Fruit fly (Drosophila melanogaster) whole organism, embryonic: Measurements from ENCODE around the gene trk.

Experiments
- Atf3 ChIP-seq: fragments of 200-800 bp; sonication (Bioruptor generic); optimal IDR thresholded peaks from 3 replicates; lab custom pipeline; 2016; ENCODE audit warnings: missing biosample characterization, missing genetic modification characterization
- B-H1 ChIP-seq: fragments of 200-800 bp; sonication (Bioruptor generic); IDR thresholded peaks from 3 replicates; pipeline ENCODE4 v1.3.6; 2022; ENCODE audit warnings: missing biosample characterization, missing genetic modification characterization
- CG10267 ChIP-seq: fragments of 200-800 bp; sonication (Bioruptor generic); optimal IDR thresholded peaks from 2 replicates; lab custom pipeline; 2018; ENCODE audit warnings: missing biosample characterization, mild to moderate bottlenecking, missing genetic modification characterization, moderate library complexity
- CG11247 ChIP-seq: fragments of 200-800 bp; sonication (Bioruptor generic); IDR thresholded peaks from 2 replicates; pipeline ENCODE4 v1.3.6; 2022; ENCODE audit warnings: missing biosample characterization, missing genetic modification characterization
- CG13123 ChIP-seq: fragments of 200-800 bp; sonication (Bioruptor generic); optimal IDR thresholded peaks from 2 replicates; lab custom pipeline; 2016; ENCODE audit warnings: missing biosample characterization, missing genetic modification characterization
- CG13624 ChIP-seq: fragments of 200-800 bp; sonication (Bioruptor generic); optimal IDR thresholded peaks from 2 replicates; lab custom pipeline; 2016; ENCODE audit warnings: missing biosample characterization, missing genetic modification characterization
- CG13894 ChIP-seq: fragments of 200-800 bp; sonication (Bioruptor generic); optimal IDR thresholded peaks from 3 replicates; lab custom pipeline; 2018; ENCODE audit warnings: missing biosample characterization, mild to moderate bottlenecking, missing genetic modification characterization, moderate library complexity
- CG14014 ChIP-seq: fragments of 200-800 bp; sonication (Bioruptor generic); IDR thresholded peaks from 2 replicates; pipeline ENCODE4 v1.3.6; 2022; ENCODE audit warnings: missing biosample characterization, missing genetic modification characterization
- CG14710 ChIP-seq: fragments of 200-800 bp; sonication (Bioruptor generic); optimal IDR thresholded peaks from 3 replicates; lab custom pipeline; 2019; ENCODE audit warnings: missing biosample characterization, mild to moderate bottlenecking, missing genetic modification characterization, moderate library complexity
- CG16813 ChIP-seq: fragments of 200-800 bp; sonication (Bioruptor generic); IDR thresholded peaks from 3 replicates; pipeline ENCODE4 v1.3.6; 2022; ENCODE audit warnings: missing biosample characterization, missing genetic modification characterization; ENCODE audit not compliant: partially characterized antibody
- CG1792 ChIP-seq: fragments of 200-800 bp; sonication (Bioruptor generic); optimal IDR thresholded peaks from 2 replicates; lab custom pipeline; 2016; ENCODE audit warnings: missing biosample characterization, missing genetic modification characterization
- CG18764 ChIP-seq: fragments of 200-800 bp; sonication (Bioruptor generic); optimal IDR thresholded peaks from 3 replicates; lab custom pipeline; 2016; ENCODE audit warnings: missing biosample characterization, missing genetic modification characterization
- CG2120 ChIP-seq: fragments of 200-800 bp; sonication (Bioruptor generic); optimal IDR thresholded peaks from 3 replicates; lab custom pipeline; 2016; ENCODE audit warnings: missing biosample characterization, missing genetic modification characterization
- CG31388 ChIP-seq: fragments of 200-800 bp; sonication (Bioruptor generic); optimal IDR thresholded peaks from 2 replicates; lab custom pipeline; 2016; ENCODE audit warnings: missing biosample characterization, missing genetic modification characterization
- CG4282 ChIP-seq: fragments of 200-800 bp; sonication (Bioruptor generic); optimal IDR thresholded peaks from 2 replicates; lab custom pipeline; 2016; ENCODE audit warnings: missing biosample characterization, missing genetic modification characterization
- CG4617 ChIP-seq: fragments of 200-800 bp; sonication (Bioruptor generic); optimal IDR thresholded peaks from 3 replicates; lab custom pipeline; 2016; ENCODE audit warnings: missing biosample characterization, missing genetic modification characterization, borderline replicate concordance
- CG5245 ChIP-seq: fragments of 200-800 bp; sonication (Bioruptor generic); optimal IDR thresholded peaks from 3 replicates; lab custom pipeline; 2016; ENCODE audit warnings: missing biosample characterization, missing genetic modification characterization
- CG6272 ChIP-seq: fragments of 200-800 bp; sonication (Bioruptor generic); IDR thresholded peaks from 2 replicates; pipeline ENCODE4 v1.3.6; 2022; ENCODE audit warnings: missing biosample characterization, missing genetic modification characterization
- CG7357 ChIP-seq: fragments of 200-800 bp; sonication (Bioruptor generic); IDR thresholded peaks from 3 replicates; pipeline ENCODE4 v1.3.6; 2022; ENCODE audit warnings: missing biosample characterization, missing genetic modification characterization
- CG8765 ChIP-seq: fragments of 200-800 bp; sonication (Bioruptor generic); IDR thresholded peaks from 2 replicates; pipeline ENCODE4 v1.3.6; 2022; ENCODE audit warnings: missing biosample characterization, missing genetic modification characterization
- Chrac-16 ChIP-seq: fragments of 200-800 bp; sonication (Bioruptor generic); optimal IDR thresholded peaks from 3 replicates; lab custom pipeline; 2016; ENCODE audit warnings: missing biosample characterization, missing genetic modification characterization
- CrebB ChIP-seq: fragments of 200-800 bp; sonication (Bioruptor generic); optimal IDR thresholded peaks from 3 replicates; lab custom pipeline; 2018; ENCODE audit warnings: missing biosample characterization, mild to moderate bottlenecking, missing genetic modification characterization
- Dbx ChIP-seq: fragments of 200-800 bp; sonication (Bioruptor generic); IDR thresholded peaks from 3 replicates; pipeline ENCODE4 v1.3.6; 2022; ENCODE audit warnings: missing biosample characterization, missing genetic modification characterization
- Dfd ChIP-seq, 2 experiments: fragments of >200 bp; optimal IDR thresholded peaks; 2 replicates each; lab custom pipeline; 2017; ENCODE audit warnings: missing biosample characterization in 2 of 2, missing genetic modification characterization in 2 of 2
- Dip3 ChIP-seq: fragments of 200-800 bp; sonication (Bioruptor generic); optimal IDR thresholded peaks from 3 replicates; lab custom pipeline; 2016; ENCODE audit warnings: missing biosample characterization, missing genetic modification characterization
- Dp ChIP-seq: fragments of 200-800 bp; sonication (Bioruptor generic); optimal IDR thresholded peaks from 2 replicates; lab custom pipeline; 2018; ENCODE audit warnings: missing biosample characterization, mild to moderate bottlenecking, missing genetic modification characterization, moderate library complexity
- ERR ChIP-seq: fragments of 200-800 bp; sonication (Bioruptor generic); optimal IDR thresholded peaks from 2 replicates; lab custom pipeline; 2016; ENCODE audit warnings: missing biosample characterization, missing genetic modification characterization
- Ets65A ChIP-seq: fragments of 200-800 bp; sonication (Bioruptor generic); peaks from one replicate; lab custom pipeline; 2016; ENCODE audit warnings: missing biosample characterization, missing genetic modification characterization
- H2.0 ChIP-seq: fragments of 200-800 bp; sonication (Bioruptor generic); IDR thresholded peaks from 2 replicates; pipeline ENCODE4 v1.3.6; 2022; ENCODE audit warnings: missing biosample characterization, missing genetic modification characterization
- Hand ChIP-seq: fragments of 200-800 bp; sonication (Bioruptor generic); optimal IDR thresholded peaks from 2 replicates; lab custom pipeline; 2017; ENCODE audit warnings: mild to moderate bottlenecking, missing biosample characterization, missing genetic modification reagents, missing genetic modification characterization
- Hr3 ChIP-seq: fragments of 200-800 bp; sonication (Bioruptor generic); optimal IDR thresholded peaks from 3 replicates; lab custom pipeline; 2016; ENCODE audit warnings: missing biosample characterization, missing genetic modification characterization
- MTF-1 ChIP-seq: fragments of 200-800 bp; sonication (Bioruptor generic); optimal IDR thresholded peaks from 2 replicates; lab custom pipeline; 2018; ENCODE audit warnings: missing biosample characterization, mild to moderate bottlenecking, missing genetic modification characterization, borderline replicate concordance
- Myb ChIP-seq: fragments of 200-800 bp; sonication (Bioruptor generic); optimal IDR thresholded peaks from 2 replicates; lab custom pipeline; 2016; ENCODE audit warnings: missing biosample characterization, missing genetic modification characterization
- NFAT ChIP-seq: fragments of 200-800 bp; sonication (Bioruptor generic); IDR thresholded peaks from 2 replicates; pipeline ENCODE4 v1.3.6; 2022; ENCODE audit warnings: missing biosample characterization, missing genetic modification characterization
- Nf-YC ChIP-seq: fragments of 200-800 bp; optimal IDR thresholded peaks from 3 replicates; lab custom pipeline; 2019; ENCODE audit warnings: missing biosample characterization, mild to moderate bottlenecking, missing genetic modification characterization, moderate library complexity
- Scr ChIP-seq: fragments of 200-800 bp; sonication (Bioruptor generic); IDR thresholded peaks from 2 replicates; pipeline ENCODE4 v1.3.6; 2022; ENCODE audit warnings: missing biosample characterization, missing genetic modification characterization; ENCODE audit not compliant: partially characterized antibody
- az2 ChIP-seq: fragments of 200-800 bp; sonication (Bioruptor generic); optimal IDR thresholded peaks from 3 replicates; lab custom pipeline; 2016; ENCODE audit warnings: missing biosample characterization, missing genetic modification characterization
- bab2 ChIP-seq: fragments of 200-800 bp; sonication (Bioruptor generic); optimal IDR thresholded peaks from 2 replicates; lab custom pipeline; 2016; ENCODE audit warnings: missing biosample characterization, missing genetic modification characterization
- chif ChIP-seq, 2 experiments: fragments of 200-800 bp; sonication (Bioruptor generic); optimal IDR thresholded peaks; 3 replicates each; lab custom pipeline; 2016; ENCODE audit warnings: missing biosample characterization in 2 of 2, missing genetic modification characterization in 2 of 2
- cwo ChIP-seq: fragments of 200-800 bp; sonication (Bioruptor generic); optimal IDR thresholded peaks from 3 replicates; lab custom pipeline; 2017; ENCODE audit warnings: missing biosample characterization, missing genetic modification characterization, mild to moderate bottlenecking, moderate library complexity, missing genetic modification reagents
- gsb ChIP-seq: fragments of 200-800 bp; sonication (Bioruptor generic); IDR thresholded peaks from 2 replicates; pipeline ENCODE4 v1.3.6; 2022; ENCODE audit warnings: missing biosample characterization, missing genetic modification characterization
- gsb-n ChIP-seq: fragments of 200-800 bp; sonication (Bioruptor generic); optimal IDR thresholded peaks from 3 replicates; lab custom pipeline; 2018; ENCODE audit warnings: missing biosample characterization, mild to moderate bottlenecking, missing genetic modification characterization
- hkb ChIP-seq, 2 experiments: fragments of 200-800 bp in 1 of 2; fragments of >200 bp in 1 of 2; sonication (Bioruptor generic) in 1 of 2; IDR thresholded peaks in 1 of 2; optimal IDR thresholded peaks in 1 of 2; 2 replicates each; pipeline versions ENCODE4 v1.3.6 to Lab custom; 2017 to 2022; ENCODE audit warnings: missing biosample characterization in 1 of 2, missing genetic modification characterization in 1 of 2
- org-1 ChIP-seq: fragments of 200-800 bp; sonication (Bioruptor generic); optimal IDR thresholded peaks from 2 replicates; lab custom pipeline; 2017; ENCODE audit warnings: missing biosample characterization, missing genetic modification characterization
- pb ChIP-seq: fragments of 200-800 bp; sonication (Bioruptor generic); optimal IDR thresholded peaks from 3 replicates; lab custom pipeline; 2016; ENCODE audit warnings: missing biosample characterization, missing genetic modification characterization
- repo ChIP-seq: fragments of 200-800 bp; sonication (Bioruptor generic); optimal IDR thresholded peaks from 2 replicates; lab custom pipeline; 2016; ENCODE audit warnings: missing biosample characterization, missing genetic modification characterization
- rib ChIP-seq: fragments of 200-800 bp; sonication (Bioruptor generic); IDR thresholded peaks from 2 replicates; pipeline ENCODE4 v1.3.6; 2022; ENCODE audit warnings: missing biosample characterization, missing genetic modification characterization
- sob ChIP-seq: fragments of 200-800 bp; sonication (Bioruptor generic); IDR thresholded peaks from 2 replicates; pipeline ENCODE4 v1.3.6; 2022; ENCODE audit warnings: missing biosample characterization, missing genetic modification characterization
- trem ChIP-seq: fragments of 200-800 bp; optimal IDR thresholded peaks from 3 replicates; lab custom pipeline; 2019; ENCODE audit warnings: missing biosample characterization, mild to moderate bottlenecking, missing genetic modification characterization, moderate library complexity
- tup ChIP-seq: fragments of 200-800 bp; sonication (Bioruptor generic); optimal IDR thresholded peaks from 2 replicates; lab custom pipeline; 2016; ENCODE audit warnings: missing biosample characterization, mild to moderate bottlenecking, missing genetic modification characterization, moderate library complexity
- zen ChIP-seq: fragments of 200-800 bp; sonication (Bioruptor generic); optimal IDR thresholded peaks from 3 replicates; lab custom pipeline; 2018; ENCODE audit warnings: missing biosample characterization, mild to moderate bottlenecking, missing genetic modification characterization, moderate library complexity

Gene trk

dm6 chr2L:10292066-10292560 lies 20.0 kb upstream of the trk start, which contains the start of gene Ufd4 (continued):
- TF ChIP-seq gsb-n (no peak), gsb (GFP tag; lab: Robert Waterston, UW) (no peak), pb (GFP tag; lab: Kevin White, UChicago) (no peak), CG14710 (tag; lab: Kevin White, UChicago) (peak; percentile 66), hkb (optimal IDR thresholded peaks at IDR 0.05; lab: Kevin White, UChicago) (no peak), hkb (GFP tag; IDR thresholded peaks at IDR 0.05; lab: Robert Waterston, UW) (peak; percentile 84), CG6272 (GFP tag; lab: Robert Waterston, UW) (no peak), ERR (GFP tag; lab: Kevin White, UChicago) (peak; percentile 55), CG7357 (no peak), org-1 (peak; percentile 1), MTF-1 (no peak), CG18764 (peak; percentile 50), az2 (GFP tag; lab: Kevin White, UChicago) (peak; percentile 72), trem (peak; percentile 66), Scr (GFP tag; lab: Robert Waterston, UW) (peak; percentile 55), CG13894 (tag; lab: Kevin White, UChicago) (no peak), CG4617 (GFP tag; lab: Kevin White, UChicago) (peak; percentile 68), CG11247 (GFP tag; lab: Robert Waterston, UW) (no peak), Myb (peak; percentile 21), Dfd (GFP tag; optimal IDR thresholded peaks at IDR 0.05; lab: Kevin White, UChicago) (no peak), CG16813 (peak; percentile 40; the same call in 2 of the 3 replicates), CG13123 (GFP tag; lab: Kevin White, UChicago) (peak; percentile 6), H2.0 (peak; percentile 32; the same call in 1 of the 2 replicates), CrebB (tag; lab: Kevin White, UChicago) (peak; percentile 9), Hr3 (GFP tag; lab: Kevin White, UChicago) (peak; percentile 30), CG31388 (peak; percentile 11), Atf3 (no peak), cwo (GFP tag; lab: Kevin White, UChicago) (no peak), Ets65A (GFP tag; lab: Kevin White, UChicago) (no peak), Hand (GFP tag; lab: Kevin White, UChicago) (peak; percentile 81), CG5245 (GFP tag; lab: Kevin White, UChicago) (peak; percentile 37), NFAT (no peak), Dip3 (GFP tag; lab: Kevin White, UChicago) (peak; percentile 55), CG1792 (GFP tag; lab: Kevin White, UChicago) (peak; percentile 20), CG4282 (GFP tag; lab: Kevin White, UChicago) (no peak), tup (GFP tag; lab: Kevin White, UChicago) (no peak), B-H1 (GFP tag; lab: Robert Waterston, UW) (peak; percentile 46; the same call in 1 of the 3 replicates), CG2120 (GFP tag; lab: Kevin White, UChicago) (peak; percentile 79), repo (GFP tag; lab: Kevin White, UChicago) (peak; percentile 25), Dp (GFP tag; lab: Kevin White, UChicago) (peak; percentile 16), sob (GFP tag; lab: Robert Waterston, UW) (peak; percentile 36; the same call in 1 of the 2 replicates), Dbx (GFP tag; lab: Robert Waterston, UW) (peak; percentile 68; the same call in 1 of the 3 replicates), CG10267 (tag; lab: Kevin White, UChicago) (peak; percentile 74), Nf-YC (peak; percentile 78), bab2 (peak; percentile 56), rib (GFP tag; lab: Robert Waterston, UW) (peak; percentile 25; the same call in 1 of the 2 replicates), CG8765 (GFP tag; lab: Robert Waterston, UW) (no peak), Chrac-16 (GFP tag; lab: Kevin White, UChicago) (peak; percentile 55), zen (tag; lab: Kevin White, UChicago) (no peak), CG14014 (GFP tag; lab: Robert Waterston, UW) (peak; percentile 75; the same call in 1 of the 2 replicates), CG13624 (peak; percentile 66), chif (GFP tag; optimal IDR thresholded peaks at IDR 0.05; lab: Kevin White, UChicago) (peak; percentile 16 to 49)
